Fruit fly (Drosophila melanogaster) whole organism, adult: ENCODE results near the gene CG4297.

Experiments
- CG11617 ChIP-seq: fragments of 200-800 bp; sonication (Bioruptor generic); optimal IDR thresholded peaks from 2 replicates; lab custom pipeline; 2017; ENCODE audit warnings: mild to moderate bottlenecking, missing biosample characterization, missing genetic modification reagents, missing genetic modification characterization
- CG14711 ChIP-seq: fragments of 200-800 bp; sonication (Bioruptor generic); optimal IDR thresholded peaks from 2 replicates; lab custom pipeline; 2018; ENCODE audit warnings: missing biosample characterization, mild to moderate bottlenecking, missing genetic modification characterization, moderate library complexity
- CG1620 ChIP-seq: fragments of 200-800 bp; sonication (Bioruptor generic); optimal IDR thresholded peaks from 2 replicates; lab custom pipeline; 2016; ENCODE audit warnings: missing biosample characterization, missing genetic modification characterization
- kay ChIP-seq: fragments of 200-800 bp; sonication (Bioruptor generic); peaks from one replicate; lab custom pipeline; 2016; ENCODE audit warnings: missing biosample characterization, missing genetic modification characterization, borderline replicate concordance
- pad ChIP-seq: fragments of 200-800 bp; sonication (Bioruptor generic); optimal IDR thresholded peaks from 3 replicates; lab custom pipeline; 2017; ENCODE audit warnings: missing biosample characterization, missing genetic modification characterization, mild to moderate bottlenecking, moderate library complexity, missing genetic modification reagents

- TF ChIP-seq kay (peak; percentile 90), CG11617 (GFP tag; lab: Kevin White, UChicago) (no peak), CG14711 (no peak), CG1620 (GFP tag; lab: Kevin White, UChicago) (no peak), pad (GFP tag; lab: Kevin White, UChicago) (no peak)
Observed at dm6 chr2L:472829-473228, 829 bp upstream of the CG4297 start, which contains the start of gene MED15.
